Fruit fly (Drosophila melanogaster): ENCODE measurements around the gene CG31266.
A peak's percentile ranks its signal among the peaks of the same experiment; 100 is the strongest.

The CG31266 gene

DNA sequence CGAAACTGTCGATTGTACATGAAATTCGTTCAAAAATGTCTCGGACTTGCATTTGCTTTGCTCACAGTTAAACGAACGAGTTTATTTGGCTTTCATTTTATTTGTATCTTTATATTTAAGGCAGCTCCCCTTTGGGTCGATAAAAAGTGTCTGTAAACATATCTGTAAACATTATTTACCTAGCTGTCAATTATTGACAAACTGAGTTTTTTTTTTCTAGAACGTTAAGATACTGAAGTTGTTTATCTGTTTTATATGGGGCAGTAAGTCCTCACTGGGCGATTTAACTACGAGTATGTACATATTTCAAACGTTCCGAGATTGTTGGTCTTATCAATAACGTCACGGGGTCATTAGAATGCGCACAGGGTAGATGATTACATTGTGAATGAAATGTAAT, 16.8 kb upstream of the CG31266 start (continued):
- no peak for TF ChIP-seq gcm2 (GFP tag; optimal IDR thresholded peaks at IDR 0.05)
- TF ChIP-seq CG10147 (GFP tag; optimal IDR thresholded peaks at IDR 0.05) = peak; percentile 35
- no peak for TF ChIP-seq ab (GFP tag; optimal IDR thresholded peaks at IDR 0.05)
- TF ChIP-seq chinmo (GFP tag; IDR thresholded peaks at IDR 0.05; ENCODE audit: partially characterized antibody) = no peak
- TF ChIP-seq zfh2 (GFP tag; optimal IDR thresholded peaks at IDR 0.05) = no peak
- TF ChIP-seq phol (tag; optimal IDR thresholded peaks at IDR 0.05) = no peak
- no peak for TF ChIP-seq CG5245 (GFP tag; optimal IDR thresholded peaks at IDR 0.05)
- TF ChIP-seq Hmx (GFP tag; optimal IDR thresholded peaks at IDR 0.05) = no peak
- no peak for TF ChIP-seq inv (GFP tag; IDR thresholded peaks at IDR 0.05; ENCODE audit: partially characterized antibody)
- no peak for TF ChIP-seq CG9876 (GFP tag; optimal IDR thresholded peaks at IDR 0.05)
- TF ChIP-seq klu (GFP tag; IDR thresholded peaks at IDR 0.05) = no peak
- no peak for TF ChIP-seq Adf1 (GFP tag; IDR thresholded peaks at IDR 0.05)
- TF ChIP-seq CG11504 (tag; optimal IDR thresholded peaks at IDR 0.05) = no peak
- no peak for TF ChIP-seq HmgD (GFP tag; optimal IDR thresholded peaks at IDR 0.05)
- TF ChIP-seq CG30431 (GFP tag; optimal IDR thresholded peaks at IDR 0.05) = no peak
- TF ChIP-seq stc (GFP tag; IDR thresholded peaks at IDR 0.05) = no peak
- TF ChIP-seq dati (GFP tag; IDR thresholded peaks at IDR 0.05) = no peak
- no peak for TF ChIP-seq Scr (GFP tag; IDR thresholded peaks at IDR 0.05; ENCODE audit: partially characterized antibody)
- no peak for TF ChIP-seq cad (GFP tag; optimal IDR thresholded peaks at IDR 0.05)
- no peak for TF ChIP-seq Dip2 (GFP tag; IDR thresholded peaks at IDR 0.05)
- no peak for TF ChIP-seq CG18764 (GFP tag; optimal IDR thresholded peaks at IDR 0.05)
- no peak for TF ChIP-seq CG2116 (GFP tag; optimal IDR thresholded peaks at IDR 0.05)
- TF ChIP-seq Lhr (GFP tag; optimal IDR thresholded peaks at IDR 0.05) = no peak
- no peak for TF ChIP-seq CG18476 (GFP tag; optimal IDR thresholded peaks at IDR 0.05)
- peak; percentile 31 for TF ChIP-seq CG6854 (GFP tag; optimal IDR thresholded peaks at IDR 0.05)
- no peak for TF ChIP-seq CG12744 (GFP tag; optimal IDR thresholded peaks at IDR 0.05)
- TF ChIP-seq CG11695 (GFP tag; IDR thresholded peaks at IDR 0.05) = peak; percentile 15; the same call in 1 of the 3 replicates
- TF ChIP-seq trh (GFP tag; optimal IDR thresholded peaks at IDR 0.05) = no peak
- no peak for TF ChIP-seq nerfin-2 (GFP tag; IDR thresholded peaks at IDR 0.05; ENCODE audit: partially characterized antibody)
- TF ChIP-seq Meics (GFP tag; optimal IDR thresholded peaks at IDR 0.05) = no peak
- no peak for TF ChIP-seq gfzf (GFP tag; optimal IDR thresholded peaks at IDR 0.05)
- TF ChIP-seq ato (GFP tag; IDR thresholded peaks at IDR 0.05; ENCODE audit: partially characterized antibody) = no peak
- TF ChIP-seq CG17361 (GFP tag; IDR thresholded peaks at IDR 0.05) = no peak
- TF ChIP-seq CG7745 (tag; optimal IDR thresholded peaks at IDR 0.05) = peak; percentile 59
- TF ChIP-seq CG9727 (GFP tag; optimal IDR thresholded peaks at IDR 0.05) = peak; percentile 21
- TF ChIP-seq vfl (GFP tag; optimal IDR thresholded peaks at IDR 0.05) = no peak
- no peak for TF ChIP-seq CG1602 (GFP tag; optimal IDR thresholded peaks at IDR 0.05)
- TF ChIP-seq GATAe (GFP tag; conservative IDR thresholded peaks at IDR 0.05) = no peak
- no peak for TF ChIP-seq CG18262 (tag; optimal IDR thresholded peaks at IDR 0.05)
- peak; percentile 57 for TF ChIP-seq odd (GFP tag; optimal IDR thresholded peaks at IDR 0.05)

DNA sequence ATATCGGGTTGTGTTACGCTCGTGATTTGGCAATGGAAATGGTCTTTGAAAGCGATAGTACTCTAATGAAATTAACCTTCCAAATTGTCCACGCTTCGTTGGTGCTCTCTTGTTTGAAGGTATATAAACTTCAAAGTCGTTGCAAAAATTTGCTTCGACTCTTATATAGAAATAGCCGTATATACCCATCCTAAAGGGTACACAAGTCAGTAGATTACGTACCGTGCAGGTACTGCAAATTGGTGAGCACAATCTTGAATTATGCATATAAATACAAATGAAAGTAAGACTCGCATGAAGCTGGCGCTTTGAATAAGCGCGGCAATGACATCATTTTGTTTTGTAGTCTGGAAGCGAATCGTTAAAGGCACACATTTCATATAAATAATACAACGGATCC, 16.2 kb upstream of the CG31266 start:
- TF ChIP-seq bcd (GFP tag; optimal IDR thresholded peaks at IDR 0.05) (no peak), cg (GFP tag; optimal IDR thresholded peaks at IDR 0.05) (no peak), lmd (GFP tag; IDR thresholded peaks at IDR 0.05) (0 out of 2 replicates have a peak, but pooled peaks have one; percentile 21), CG7372 (GFP tag; IDR thresholded peaks at IDR 0.05) (no peak), CG2129 (GFP tag; IDR thresholded peaks at IDR 0.05; ENCODE audit: partially characterized antibody) (no peak), Oaz (GFP tag; IDR thresholded peaks at IDR 0.05) (no peak), ac (GFP tag; optimal IDR thresholded peaks at IDR 0.05) (no peak), Nf-YA (GFP tag; IDR thresholded peaks at IDR 0.05) (no peak), lbe (GFP tag; optimal IDR thresholded peaks at IDR 0.05) (peak; percentile 3), CG30431 (GFP tag; optimal IDR thresholded peaks at IDR 0.05) (no peak), HLH4C (GFP tag; IDR thresholded peaks at IDR 0.05; ENCODE audit: partially characterized antibody) (no peak), CG31388 (GFP tag; optimal IDR thresholded peaks at IDR 0.05) (no peak), repo (GFP tag; optimal IDR thresholded peaks at IDR 0.05) (no peak), MESR4 (GFP tag; optimal IDR thresholded peaks at IDR 0.05) (no peak)
